Fruit fly (Drosophila melanogaster) whole organism, prepupa: ENCODE measurements around the gene CG42571.

Experiments used
- Blimp-1 ChIP-seq: fragments of 200-800 bp; sonication (Bioruptor generic); optimal IDR thresholded peaks from 3 replicates; lab custom pipeline; 2017; ENCODE audit warnings: missing biosample characterization, missing genetic modification characterization, mild to moderate bottlenecking, moderate library complexity, missing genetic modification reagents
- CG10631 ChIP-seq: fragments of 200-800 bp; sonication (Bioruptor generic); optimal IDR thresholded peaks from 2 replicates; lab custom pipeline; 2016; ENCODE audit warnings: missing biosample characterization, missing genetic modification characterization
- CG11294 ChIP-seq: fragments of 200-800 bp; sonication (Bioruptor generic); IDR thresholded peaks from 2 replicates; pipeline ENCODE4 v1.3.6; 2022; ENCODE audit warnings: missing biosample characterization, missing genetic modification characterization
- CG15336 ChIP-seq: fragments of 200-800 bp; sonication (Bioruptor generic); IDR thresholded peaks from 2 replicates; pipeline ENCODE4 v1.3.6; 2022; ENCODE audit warnings: missing biosample characterization, missing genetic modification characterization
- CG1621 ChIP-seq: fragments of 200-800 bp; sonication (Bioruptor generic); optimal IDR thresholded peaks from 3 replicates; lab custom pipeline; 2018; ENCODE audit warnings: missing biosample characterization, mild to moderate bottlenecking, missing genetic modification characterization
- CG16779 ChIP-seq: fragments of 200-800 bp; sonication (Bioruptor generic); optimal IDR thresholded peaks from 3 replicates; lab custom pipeline; 2017; ENCODE audit warnings: missing biosample characterization, mild to moderate bottlenecking, missing genetic modification characterization
- CG3032 ChIP-seq: fragments of 200-800 bp; optimal IDR thresholded peaks from 2 replicates; lab custom pipeline; 2019; ENCODE audit warnings: missing biosample characterization, mild to moderate bottlenecking, missing genetic modification characterization, moderate library complexity
- CG31627 ChIP-seq: fragments of 200-800 bp; sonication (Bioruptor generic); optimal IDR thresholded peaks from 3 replicates; lab custom pipeline; 2016; ENCODE audit warnings: missing biosample characterization, missing genetic modification characterization
- CG3919 ChIP-seq: fragments of 200-800 bp; sonication (Bioruptor generic); optimal IDR thresholded peaks from 3 replicates; lab custom pipeline; 2016; ENCODE audit warnings: missing biosample characterization, missing genetic modification characterization
- CG4318 ChIP-seq: fragments of 200-800 bp; sonication (Bioruptor generic); optimal IDR thresholded peaks from 3 replicates; lab custom pipeline; 2017; ENCODE audit warnings: missing biosample characterization, mild to moderate bottlenecking, missing genetic modification characterization
- CG6163 ChIP-seq: fragments of 200-800 bp; sonication (Bioruptor generic); IDR thresholded peaks from 3 replicates; pipeline ENCODE4 v1.3.6; 2022; ENCODE audit warnings: missing biosample characterization, missing genetic modification characterization
- CG6276 ChIP-seq: fragments of 200-800 bp; sonication (Bioruptor generic); optimal IDR thresholded peaks from 2 replicates; lab custom pipeline; 2017; ENCODE audit warnings: missing biosample characterization, mild to moderate bottlenecking, missing genetic modification characterization
- CG6792 ChIP-seq: fragments of 200-800 bp; sonication (Bioruptor generic); optimal IDR thresholded peaks from 3 replicates; lab custom pipeline; 2016; ENCODE audit warnings: missing biosample characterization, missing genetic modification characterization
- CG6808 ChIP-seq: fragments of 200-800 bp; sonication (Bioruptor generic); optimal IDR thresholded peaks from 3 replicates; lab custom pipeline; 2017; ENCODE audit warnings: missing biosample characterization, missing genetic modification characterization, mild to moderate bottlenecking, moderate library complexity, missing genetic modification reagents
- CG6854 ChIP-seq: fragments of 200-800 bp; sonication (Bioruptor generic); optimal IDR thresholded peaks from 2 replicates; lab custom pipeline; 2017; ENCODE audit warnings: missing biosample characterization, mild to moderate bottlenecking, missing genetic modification characterization
- CG7368 ChIP-seq: fragments of 200-800 bp; sonication (Bioruptor generic); optimal IDR thresholded peaks from 3 replicates; lab custom pipeline; 2016; ENCODE audit warnings: missing biosample characterization, missing genetic modification characterization
- CG8119 ChIP-seq: fragments of 200-800 bp; sonication (Bioruptor generic); IDR thresholded peaks from 3 replicates; pipeline ENCODE4 v1.3.6; 2022; ENCODE audit warnings: missing biosample characterization, missing genetic modification characterization
- CG8319 ChIP-seq: fragments of 200-800 bp; sonication (Bioruptor generic); optimal IDR thresholded peaks from 3 replicates; lab custom pipeline; 2016; ENCODE audit warnings: missing biosample characterization, missing genetic modification characterization
- Eip75B ChIP-seq: fragments of 200-800 bp; sonication (Bioruptor generic); optimal IDR thresholded peaks from 3 replicates; lab custom pipeline; 2016; ENCODE audit warnings: missing biosample characterization, missing genetic modification characterization
- Eip78C ChIP-seq: fragments of 200-800 bp; sonication (Bioruptor generic); peaks from one replicate; lab custom pipeline; 2016; ENCODE audit warnings: missing biosample characterization, missing genetic modification characterization
- Eip93F ChIP-seq: fragments of 200-800 bp; sonication (Bioruptor generic); optimal IDR thresholded peaks from 2 replicates; lab custom pipeline; 2016; ENCODE audit warnings: missing biosample characterization, mild to moderate bottlenecking, missing genetic modification characterization
- Ets96B ChIP-seq: fragments of 200-800 bp; optimal IDR thresholded peaks from 2 replicates; lab custom pipeline; 2019; ENCODE audit warnings: missing biosample characterization, mild to moderate bottlenecking, missing genetic modification characterization, moderate library complexity
- Gug ChIP-seq: fragments of 200-800 bp; sonication (Bioruptor generic); IDR thresholded peaks from 2 replicates; pipeline ENCODE4 v1.3.6; 2022; ENCODE audit warnings: missing biosample characterization, missing genetic modification characterization
- Hr38 ChIP-seq: sonication (Bioruptor generic); optimal IDR thresholded peaks from 2 replicates; lab custom pipeline; 2016; ENCODE audit warnings: missing biosample characterization, missing genetic modification characterization
- Hr4 ChIP-seq: fragments of 200-800 bp; sonication (Bioruptor generic); optimal IDR thresholded peaks from 3 replicates; lab custom pipeline; 2016; ENCODE audit warnings: missing biosample characterization, missing genetic modification characterization
- Lpt ChIP-seq: fragments of 200-800 bp; sonication (Bioruptor generic); optimal IDR thresholded peaks from 3 replicates; lab custom pipeline; 2016; ENCODE audit warnings: missing biosample characterization, missing genetic modification characterization
- Met ChIP-seq: fragments of 200-800 bp; sonication (Bioruptor generic); optimal IDR thresholded peaks from 3 replicates; lab custom pipeline; 2016; ENCODE audit warnings: missing biosample characterization, missing genetic modification characterization
- Smox ChIP-seq: fragments of 200-800 bp; sonication (Bioruptor generic); optimal IDR thresholded peaks from 3 replicates; lab custom pipeline; 2016; ENCODE audit warnings: missing biosample characterization, missing genetic modification characterization
- Sox15 ChIP-seq: fragments of 200-800 bp; sonication (Bioruptor generic); optimal IDR thresholded peaks from 3 replicates; lab custom pipeline; 2016; ENCODE audit warnings: missing biosample characterization, missing genetic modification characterization
- achi ChIP-seq: fragments of 200-800 bp; sonication (Bioruptor generic); optimal IDR thresholded peaks from 3 replicates; lab custom pipeline; 2016; ENCODE audit warnings: missing biosample characterization, missing genetic modification characterization
- acj6 ChIP-seq: fragments of 200-800 bp; sonication (Bioruptor generic); optimal IDR thresholded peaks from 3 replicates; lab custom pipeline; 2016; ENCODE audit warnings: missing biosample characterization, missing genetic modification characterization
- cyc ChIP-seq: fragments of 200-800 bp; sonication (Bioruptor generic); optimal IDR thresholded peaks from 3 replicates; lab custom pipeline; 2016; ENCODE audit warnings: missing biosample characterization, missing genetic modification characterization
- dac ChIP-seq: fragments of 200-800 bp; sonication (Bioruptor generic); optimal IDR thresholded peaks from 2 replicates; lab custom pipeline; 2017; ENCODE audit warnings: missing biosample characterization, mild to moderate bottlenecking, missing genetic modification characterization
- dsx ChIP-seq: fragments of 200-800 bp; optimal IDR thresholded peaks from 3 replicates; lab custom pipeline; 2019; ENCODE audit warnings: missing biosample characterization, mild to moderate bottlenecking, missing genetic modification characterization, moderate library complexity; ENCODE audit not compliant: poor library complexity, severe bottlenecking
- eg ChIP-seq: fragments of 200-800 bp; sonication (Bioruptor generic); IDR thresholded peaks from 3 replicates; pipeline ENCODE4 v1.3.6; 2022; ENCODE audit warnings: missing biosample characterization, missing genetic modification characterization
- fkh ChIP-seq: fragments of 200-800 bp; sonication (Bioruptor generic); optimal IDR thresholded peaks from 3 replicates; lab custom pipeline; 2017; ENCODE audit warnings: missing biosample characterization, mild to moderate bottlenecking, missing genetic modification characterization, moderate library complexity
- net ChIP-seq: fragments of 200-800 bp; sonication (Bioruptor generic); optimal IDR thresholded peaks from 3 replicates; lab custom pipeline; 2016; ENCODE audit warnings: missing biosample characterization, missing genetic modification characterization
- pdm3 ChIP-seq: fragments of 200-800 bp; sonication (Bioruptor generic); optimal IDR thresholded peaks from 3 replicates; lab custom pipeline; 2016; ENCODE audit warnings: missing biosample characterization, missing genetic modification characterization
- salr ChIP-seq, 2 experiments: fragments of 200-800 bp; sonication (Bioruptor generic); optimal IDR thresholded peaks; 3 replicates each; lab custom pipeline; 2016 to 2018; ENCODE audit warnings: missing biosample characterization in 2 of 2, missing genetic modification characterization in 2 of 2, mild to moderate bottlenecking in 1 of 2
- spab ChIP-seq: fragments of 200-800 bp; sonication (Bioruptor generic); optimal IDR thresholded peaks from 2 replicates; lab custom pipeline; 2017; ENCODE audit warnings: missing biosample characterization, mild to moderate bottlenecking, missing genetic modification characterization, missing genetic modification reagents
- ss ChIP-seq, 2 experiments: fragments of 200-800 bp; sonication (Bioruptor generic); optimal IDR thresholded peaks; 2 replicates in 1 of 2; 3 replicates in 1 of 2; lab custom pipeline; 2017 to 2018; ENCODE audit warnings: mild to moderate bottlenecking in 2 of 2, missing biosample characterization in 2 of 2, missing genetic modification characterization in 2 of 2, moderate library complexity in 1 of 2

CG42571 gene

dm6 chr3L:15675111-15675510 is 41.1 kb upstream of the CG42571 start (continued):
- no peak for TF ChIP-seq CG6854 (GFP tag; lab: Kevin White, UChicago)
- peak; percentile 16 for TF ChIP-seq net (GFP tag; lab: Kevin White, UChicago)
- no peak for TF ChIP-seq CG8319 (GFP tag; lab: Kevin White, UChicago)
- TF ChIP-seq Met (GFP tag; lab: Kevin White, UChicago), result no peak
- TF ChIP-seq CG3919, result peak; percentile 20
- no peak for TF ChIP-seq CG6276 (GFP tag; lab: Kevin White, UChicago)
- TF ChIP-seq Lpt, result no peak
- peak; percentile 35 for TF ChIP-seq Hr4 (GFP tag; lab: Kevin White, UChicago)
- no peak for TF ChIP-seq pdm3 (GFP tag; lab: Kevin White, UChicago)
- TF ChIP-seq acj6 (GFP tag; lab: Kevin White, UChicago), result no peak
- TF ChIP-seq dsx, result peak; percentile 62
- TF ChIP-seq CG6792 (GFP tag; lab: Kevin White, UChicago), result no peak
- TF ChIP-seq CG6163 (GFP tag; lab: Robert Waterston, UW), result 0 out of 3 replicates have a peak, but pooled peaks have one; percentile 44
- TF ChIP-seq spab (GFP tag; lab: Kevin White, UChicago), result no peak
- no peak for TF ChIP-seq CG4318
- TF ChIP-seq cyc (GFP tag; lab: Kevin White, UChicago), result no peak
- TF ChIP-seq Eip78C (GFP tag; lab: Kevin White, UChicago), result peak; percentile 62
- TF ChIP-seq achi (GFP tag; lab: Kevin White, UChicago), result peak; percentile 11
- no peak for TF ChIP-seq CG7368 (GFP tag; lab: Kevin White, UChicago)
- TF ChIP-seq Smox (GFP tag; lab: Kevin White, UChicago), result no peak
- no peak for TF ChIP-seq CG31627 (GFP tag; lab: Kevin White, UChicago)
- no peak for TF ChIP-seq Blimp-1 (GFP tag; lab: Kevin White, UChicago)
- no peak for TF ChIP-seq Eip75B (GFP tag; lab: Kevin White, UChicago)
- TF ChIP-seq CG1621, result no peak
- TF ChIP-seq CG6808, result no peak
- no peak for TF ChIP-seq eg (GFP tag; lab: Robert Waterston, UW)
- TF ChIP-seq CG11294 (GFP tag; lab: Robert Waterston, UW), result no peak
- no peak for TF ChIP-seq dac (GFP tag; lab: Kevin White, UChicago)
- TF ChIP-seq CG8119 (GFP tag; lab: Robert Waterston, UW), result 0 out of 3 replicates have a peak, but pooled peaks have one; percentile 30
- TF ChIP-seq CG16779 (tag; lab: Kevin White, UChicago), result no peak
- no peak for TF ChIP-seq CG15336 (GFP tag; lab: Robert Waterston, UW)
- TF ChIP-seq Gug (GFP tag; lab: Robert Waterston, UW), result no peak
- TF ChIP-seq ss (GFP tag; optimal IDR thresholded peaks at IDR 0.05; lab: Kevin White, UChicago), result no peak
- no peak for TF ChIP-seq fkh
- TF ChIP-seq Eip93F (GFP tag; lab: Kevin White, UChicago), result no peak
- TF ChIP-seq Sox15, result no peak
- TF ChIP-seq CG3032 (tag; lab: Kevin White, UChicago), result no peak
- TF ChIP-seq Ets96B, result no peak
- no peak for TF ChIP-seq Hr38 (GFP tag; lab: Kevin White, UChicago)

DNA sequence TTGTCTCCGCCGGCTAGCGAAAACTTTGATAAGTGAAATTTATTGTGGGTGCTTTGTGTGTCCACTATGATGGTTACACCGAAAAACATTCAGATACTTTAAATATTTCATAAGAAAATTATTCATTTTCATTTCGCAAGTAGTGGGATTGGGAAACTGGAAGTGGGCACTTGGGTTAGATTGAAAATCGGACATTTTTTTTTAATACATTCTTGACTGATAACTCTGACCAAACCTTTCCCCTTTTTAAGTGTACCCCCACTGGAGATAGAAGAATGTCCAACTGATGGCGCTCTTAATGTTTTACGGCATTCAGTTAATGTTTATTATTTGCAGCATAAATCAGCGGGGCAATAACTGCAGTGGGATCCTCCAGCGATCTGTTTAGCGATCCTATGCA is 38.6 kb upstream of the CG42571 start:
- peak; percentile 15 for TF ChIP-seq Ets96B
- TF ChIP-seq salr (GFP tag; optimal IDR thresholded peaks at IDR 0.05; lab: Kevin White, UChicago), result no peak
- no peak for TF ChIP-seq CG6163 (GFP tag; lab: Robert Waterston, UW)
- TF ChIP-seq CG10631 (GFP tag; lab: Kevin White, UChicago), result peak; percentile 9
- TF ChIP-seq Eip78C (GFP tag; lab: Kevin White, UChicago), result peak; percentile 49
